Fruit fly (Drosophila melanogaster) whole organism, embryonic: ENCODE measurements around the gene CBP.

Experiments used
- Aef1 ChIP-seq: fragments of 200-800 bp; sonication (Bioruptor generic); IDR thresholded peaks from 3 replicates; pipeline ENCODE4 v1.3.6; 2022; ENCODE audit warnings: missing biosample characterization, missing genetic modification characterization
- Asciz ChIP-seq: fragments of 200-800 bp; sonication (Bioruptor generic); optimal IDR thresholded peaks from 2 replicates; lab custom pipeline; 2017; ENCODE audit warnings: missing biosample characterization, mild to moderate bottlenecking, missing genetic modification characterization, missing genetic modification reagents
- Blimp-1 ChIP-seq: fragments of 200-800 bp; sonication (Bioruptor generic); optimal IDR thresholded peaks from 3 replicates; lab custom pipeline; 2018; ENCODE audit warnings: missing biosample characterization, missing genetic modification characterization, mild to moderate bottlenecking, moderate library complexity, missing genetic modification reagents
- CG10209 ChIP-seq: fragments of 200-800 bp; sonication (Bioruptor generic); optimal IDR thresholded peaks from 3 replicates; lab custom pipeline; 2017; ENCODE audit warnings: missing biosample characterization, mild to moderate bottlenecking, missing genetic modification characterization, missing genetic modification reagents
- CG10321 ChIP-seq: fragments of 200-800 bp; sonication (Bioruptor generic); IDR thresholded peaks from 2 replicates; pipeline ENCODE4 v1.3.6; 2022; ENCODE audit warnings: missing biosample characterization, missing genetic modification characterization
- CG12299 ChIP-seq: fragments of 200-800 bp; sonication (Bioruptor generic); optimal IDR thresholded peaks from 2 replicates; lab custom pipeline; 2018; ENCODE audit warnings: missing biosample characterization, mild to moderate bottlenecking, missing genetic modification characterization
- CG1233 ChIP-seq: fragments of 200-800 bp; sonication (Bioruptor generic); optimal IDR thresholded peaks from 4 replicates; lab custom pipeline; 2018; ENCODE audit warnings: missing biosample characterization, mild to moderate bottlenecking, missing genetic modification characterization
- CG14014 ChIP-seq: fragments of 200-800 bp; sonication (Bioruptor generic); IDR thresholded peaks from 2 replicates; pipeline ENCODE4 v1.3.6; 2022; ENCODE audit warnings: missing biosample characterization, missing genetic modification characterization
- CG15073 ChIP-seq: fragments of 200-800 bp; sonication (Bioruptor generic); optimal IDR thresholded peaks from 2 replicates; lab custom pipeline; 2016; ENCODE audit warnings: missing biosample characterization, missing genetic modification characterization
- CG1647 ChIP-seq: fragments of 200-800 bp; sonication (Bioruptor generic); optimal IDR thresholded peaks from 3 replicates; lab custom pipeline; 2016; ENCODE audit warnings: missing biosample characterization, missing genetic modification characterization
- CG16813 ChIP-seq: fragments of 200-800 bp; sonication (Bioruptor generic); IDR thresholded peaks from 3 replicates; pipeline ENCODE4 v1.3.6; 2022; ENCODE audit warnings: missing biosample characterization, missing genetic modification characterization; ENCODE audit not compliant: partially characterized antibody
- CG17361 ChIP-seq: fragments of 200-800 bp; sonication (Bioruptor generic); IDR thresholded peaks from 3 replicates; pipeline ENCODE4 v1.3.6; 2022; ENCODE audit warnings: missing biosample characterization, missing genetic modification characterization
- CG18619 ChIP-seq: fragments of 200-800 bp; sonication (Bioruptor generic); optimal IDR thresholded peaks from 3 replicates; lab custom pipeline; 2017; ENCODE audit warnings: missing biosample characterization, mild to moderate bottlenecking, missing genetic modification characterization
- CG30403 ChIP-seq: fragments of 200-800 bp; sonication (Bioruptor generic); optimal IDR thresholded peaks from 3 replicates; lab custom pipeline; 2016; ENCODE audit warnings: missing biosample characterization, missing genetic modification characterization
- CG3838 ChIP-seq: fragments of 200-800 bp; sonication (Bioruptor generic); optimal IDR thresholded peaks from 3 replicates; lab custom pipeline; 2016; ENCODE audit warnings: missing biosample characterization, missing genetic modification characterization
- CG4360 ChIP-seq: fragments of 200-800 bp; sonication (Bioruptor generic); IDR thresholded peaks from 2 replicates; pipeline ENCODE4 v1.3.6; 2022; ENCODE audit warnings: missing biosample characterization, missing genetic modification characterization
- CG7556 ChIP-seq: fragments of 200-800 bp; sonication (Bioruptor generic); optimal IDR thresholded peaks from 2 replicates; lab custom pipeline; 2017; ENCODE audit warnings: missing biosample characterization, mild to moderate bottlenecking, missing genetic modification characterization
- CG7987 ChIP-seq: fragments of 200-800 bp; sonication (Bioruptor generic); optimal IDR thresholded peaks from 2 replicates; lab custom pipeline; 2018; ENCODE audit warnings: missing biosample characterization, mild to moderate bottlenecking, missing genetic modification characterization, moderate library complexity
- CTCF ChIP-seq: fragments of 200-800 bp; sonication (Bioruptor generic); optimal IDR thresholded peaks from 2 replicates; lab custom pipeline; 2017; ENCODE audit warnings: missing biosample characterization, mild to moderate bottlenecking, missing genetic modification characterization, moderate library complexity
- CrebB ChIP-seq: fragments of 200-800 bp; sonication (Bioruptor generic); optimal IDR thresholded peaks from 3 replicates; lab custom pipeline; 2018; ENCODE audit warnings: missing biosample characterization, mild to moderate bottlenecking, missing genetic modification characterization
- Deaf1 ChIP-seq: fragments of 200-800 bp; optimal IDR thresholded peaks from 3 replicates; lab custom pipeline; 2019; ENCODE audit warnings: missing biosample characterization, mild to moderate bottlenecking, missing genetic modification characterization, moderate library complexity
- Dip2 ChIP-seq: fragments of 200-800 bp; sonication (Bioruptor generic); IDR thresholded peaks from 2 replicates; pipeline ENCODE4 v1.3.6; 2022; ENCODE audit warnings: missing biosample characterization, missing genetic modification characterization
- Dip3 ChIP-seq: fragments of 200-800 bp; sonication (Bioruptor generic); optimal IDR thresholded peaks from 3 replicates; lab custom pipeline; 2016; ENCODE audit warnings: missing biosample characterization, missing genetic modification characterization
- E2f1 ChIP-seq: fragments of 200-800 bp; sonication (Bioruptor generic); IDR thresholded peaks from 2 replicates; pipeline ENCODE4 v1.3.6; 2022; ENCODE audit warnings: missing biosample characterization, missing genetic modification characterization
- Elba2 ChIP-seq: fragments of 200-800 bp; sonication (Bioruptor generic); optimal IDR thresholded peaks from 3 replicates; lab custom pipeline; 2016; ENCODE audit warnings: missing biosample characterization, missing genetic modification characterization
- HLH54F ChIP-seq: fragments of 200-800 bp; sonication (Bioruptor generic); optimal IDR thresholded peaks from 3 replicates; lab custom pipeline; 2016; ENCODE audit warnings: missing biosample characterization, missing genetic modification characterization
- Hey ChIP-seq: fragments of 200-800 bp; sonication (Bioruptor generic); optimal IDR thresholded peaks from 3 replicates; lab custom pipeline; 2018; ENCODE audit warnings: missing biosample characterization, mild to moderate bottlenecking, missing genetic modification characterization
- Kr ChIP-seq: fragments of 200-800 bp; sonication (Bioruptor generic); optimal IDR thresholded peaks from 2 replicates; lab custom pipeline; 2017; ENCODE audit warnings: missing biosample characterization, mild to moderate bottlenecking, missing genetic modification characterization
- Lim3 ChIP-seq: fragments of 200-800 bp; sonication (Bioruptor generic); IDR thresholded peaks from 2 replicates; pipeline ENCODE4 v1.3.6; 2022; ENCODE audit warnings: missing biosample characterization, missing genetic modification characterization
- Mad ChIP-seq: fragments of 200-800 bp; sonication (Bioruptor generic); optimal IDR thresholded peaks from 2 replicates; lab custom pipeline; 2016; ENCODE audit warnings: missing biosample characterization, missing genetic modification characterization
- Myb ChIP-seq: fragments of 200-800 bp; sonication (Bioruptor generic); optimal IDR thresholded peaks from 2 replicates; lab custom pipeline; 2016; ENCODE audit warnings: missing biosample characterization, missing genetic modification characterization
- NC2β ChIP-seq: fragments of 200-800 bp; sonication (Bioruptor generic); optimal IDR thresholded peaks from 2 replicates; lab custom pipeline; 2016; ENCODE audit warnings: missing biosample characterization, missing genetic modification characterization
- Nf-YC ChIP-seq: fragments of 200-800 bp; optimal IDR thresholded peaks from 3 replicates; lab custom pipeline; 2019; ENCODE audit warnings: missing biosample characterization, mild to moderate bottlenecking, missing genetic modification characterization, moderate library complexity
- NfI ChIP-seq: fragments of 200-800 bp; sonication (Bioruptor generic); optimal IDR thresholded peaks from 3 replicates; lab custom pipeline; 2018; ENCODE audit warnings: missing biosample characterization, mild to moderate bottlenecking, missing genetic modification characterization, moderate library complexity
- Pdp1 ChIP-seq, 2 experiments: fragments of 200-800 bp; sonication (Bioruptor generic); optimal IDR thresholded peaks; 3 replicates each; lab custom pipeline; 2016; ENCODE audit warnings: missing biosample characterization in 2 of 2, missing genetic modification characterization in 2 of 2, mild to moderate bottlenecking in 1 of 2, moderate library complexity in 1 of 2
- Sry-δ ChIP-seq: fragments of 200-800 bp; sonication (Bioruptor generic); optimal IDR thresholded peaks from 2 replicates; lab custom pipeline; 2016; ENCODE audit warnings: missing biosample characterization, missing genetic modification characterization
- Xbp1 ChIP-seq: fragments of 200-800 bp; sonication (Bioruptor generic); optimal IDR thresholded peaks from 3 replicates; lab custom pipeline; 2016; ENCODE audit warnings: missing biosample characterization, mild to moderate bottlenecking, missing genetic modification characterization
- ac ChIP-seq: fragments of 200-800 bp; sonication (Bioruptor generic); optimal IDR thresholded peaks from 3 replicates; lab custom pipeline; 2017; ENCODE audit warnings: missing biosample characterization, mild to moderate bottlenecking, missing genetic modification characterization
- ci ChIP-seq: fragments of 200-800 bp; sonication (Bioruptor generic); IDR thresholded peaks from 3 replicates; pipeline ENCODE4 v1.3.6; 2022; ENCODE audit warnings: missing biosample characterization, missing genetic modification characterization
- crp ChIP-seq, 2 experiments: fragments of 200-800 bp; sonication (Bioruptor generic); optimal IDR thresholded peaks; 2 replicates in 1 of 2; 3 replicates in 1 of 2; lab custom pipeline; 2017; ENCODE audit warnings: missing biosample characterization in 2 of 2, missing genetic modification characterization in 2 of 2, mild to moderate bottlenecking in 1 of 2, moderate library complexity in 1 of 2
- da ChIP-seq: fragments of 200-800 bp; sonication (Bioruptor generic); optimal IDR thresholded peaks from 2 replicates; lab custom pipeline; 2016; ENCODE audit warnings: missing biosample characterization, missing genetic modification characterization
- dati ChIP-seq: fragments of 200-800 bp; sonication (Bioruptor generic); IDR thresholded peaks from 2 replicates; pipeline ENCODE4 v1.3.6; 2022; ENCODE audit warnings: missing biosample characterization, missing genetic modification characterization
- dmrt11E ChIP-seq: fragments of 200-800 bp; sonication (Bioruptor generic); optimal IDR thresholded peaks from 3 replicates; lab custom pipeline; 2018; ENCODE audit warnings: missing biosample characterization, mild to moderate bottlenecking, missing genetic modification characterization, moderate library complexity
- ems ChIP-seq: fragments of 200-800 bp; sonication (Bioruptor generic); optimal IDR thresholded peaks from 3 replicates; lab custom pipeline; 2016; ENCODE audit warnings: missing biosample characterization, missing genetic modification characterization
- gt ChIP-seq: fragments of 200-800 bp; sonication (Bioruptor generic); IDR thresholded peaks from 2 replicates; pipeline ENCODE4 v1.3.6; 2022; ENCODE audit warnings: missing biosample characterization, missing genetic modification characterization
- her ChIP-seq: fragments of 200-800 bp; sonication (Bioruptor generic); optimal IDR thresholded peaks from 2 replicates; lab custom pipeline; 2016; ENCODE audit warnings: missing biosample characterization, missing genetic modification characterization
- kay ChIP-seq: fragments of 200-800 bp; sonication (Bioruptor generic); optimal IDR thresholded peaks from 2 replicates; lab custom pipeline; 2016; ENCODE audit warnings: missing biosample characterization, missing genetic modification characterization
- klu ChIP-seq: fragments of 200-800 bp; sonication (Bioruptor generic); IDR thresholded peaks from 2 replicates; pipeline ENCODE4 v1.3.6; 2022; ENCODE audit warnings: missing biosample characterization, missing genetic modification characterization
- oc ChIP-seq: fragments of 200-800 bp; sonication (Bioruptor generic); optimal IDR thresholded peaks from 2 replicates; lab custom pipeline; 2018; ENCODE audit warnings: missing biosample characterization, mild to moderate bottlenecking, missing genetic modification characterization, moderate library complexity
- pita ChIP-seq: fragments of 200-800 bp; sonication (Bioruptor generic); optimal IDR thresholded peaks from 2 replicates; lab custom pipeline; 2017; ENCODE audit warnings: missing biosample characterization, mild to moderate bottlenecking, missing genetic modification characterization
- pzg ChIP-seq: fragments of 200-800 bp; sonication (Bioruptor generic); optimal IDR thresholded peaks from 3 replicates; lab custom pipeline; 2018; ENCODE audit warnings: missing biosample characterization, mild to moderate bottlenecking, missing genetic modification characterization, moderate library complexity
- slou ChIP-seq: fragments of 200-800 bp; sonication (Bioruptor generic); optimal IDR thresholded peaks from 3 replicates; lab custom pipeline; 2016; ENCODE audit warnings: missing biosample characterization, missing genetic modification characterization

Gene CBP

dm6 chrX:7334801-7335176 lies 2.4 kb upstream of the CBP start (continued):
- TF ChIP-seq pita (no peak), CrebB (tag; lab: Kevin White, UChicago) (no peak), crp (GFP tag; optimal IDR thresholded peaks at IDR 0.05; lab: Kevin White, UChicago) (no peak), CG4360 (GFP tag; lab: Robert Waterston, UW) (no peak), CG1233 (GFP tag; lab: Kevin White, UChicago) (peak; percentile 57), CG1647 (no peak), CTCF (no peak), ems (no peak), kay (GFP tag; lab: Kevin White, UChicago) (no peak), her (no peak), NfI (GFP tag; lab: Kevin White, UChicago) (peak; percentile 64), Aef1 (GFP tag; lab: Robert Waterston, UW) (0 out of 3 replicates have a peak, but pooled peaks have one; percentile 28), Asciz (GFP tag; lab: Kevin White, UChicago) (peak; percentile 73), dmrt11E (tag; lab: Kevin White, UChicago) (peak; percentile 87), dati (GFP tag; lab: Robert Waterston, UW) (no peak), CG18619 (GFP tag; lab: Kevin White, UChicago) (peak; percentile 78), CG7556 (GFP tag; lab: Kevin White, UChicago) (peak; percentile 77), ac (GFP tag; lab: Kevin White, UChicago) (no peak), CG14014 (GFP tag; lab: Robert Waterston, UW) (peak; percentile 68), Mad (GFP tag; lab: Kevin White, UChicago) (no peak), Lim3 (no peak), CG3838 (GFP tag; lab: Kevin White, UChicago) (no peak), pzg (GFP tag; lab: Kevin White, UChicago) (no peak), Blimp-1 (GFP tag; lab: Kevin White, UChicago) (peak; percentile 81), Elba2 (no peak), slou (peak; percentile 16), CG10321 (GFP tag; lab: Robert Waterston, UW) (no peak), CG7987 (GFP tag; lab: Kevin White, UChicago) (peak; percentile 11), Nf-YC (peak; percentile 80), HLH54F (no peak), Hey (tag; lab: Kevin White, UChicago) (no peak), CG17361 (GFP tag; lab: Robert Waterston, UW) (peak; percentile 86), Deaf1 (tag; lab: Kevin White, UChicago) (peak; percentile 71), CG30403 (GFP tag; lab: Kevin White, UChicago) (peak; percentile 64), Xbp1 (GFP tag; lab: Kevin White, UChicago) (peak; percentile 62), Pdp1 (GFP tag; optimal IDR thresholded peaks at IDR 0.05; lab: Kevin White, UChicago) (no peak), Sry-δ (GFP tag; lab: Kevin White, UChicago) (no peak), klu (GFP tag; lab: Robert Waterston, UW) (peak; percentile 56; the same call in 1 of the 2 replicates), oc (tag; lab: Kevin White, UChicago) (peak; percentile 10), Myb (GFP tag; lab: Kevin White, UChicago) (no peak), CG15073 (GFP tag; lab: Kevin White, UChicago) (no peak), CG16813 (no peak), E2f1 (peak; percentile 77), Kr (GFP tag; lab: Kevin White, UChicago) (no peak), Dip3 (GFP tag; lab: Kevin White, UChicago) (no peak), da (GFP tag; lab: Kevin White, UChicago) (no peak), CG10209 (GFP tag; lab: Kevin White, UChicago) (peak; percentile 76), gt (GFP tag; lab: Robert Waterston, UW) (no peak), ci (GFP tag; lab: Robert Waterston, UW) (no peak), CG12299 (tag; lab: Kevin White, UChicago) (peak; percentile 71), NC2β (no peak), Dip2 (GFP tag; lab: Robert Waterston, UW) (no peak)
